Worm (Caenorhabditis elegans): ENCODE measurements around the gene B0252.3.

B0252.3 gene

DNA sequence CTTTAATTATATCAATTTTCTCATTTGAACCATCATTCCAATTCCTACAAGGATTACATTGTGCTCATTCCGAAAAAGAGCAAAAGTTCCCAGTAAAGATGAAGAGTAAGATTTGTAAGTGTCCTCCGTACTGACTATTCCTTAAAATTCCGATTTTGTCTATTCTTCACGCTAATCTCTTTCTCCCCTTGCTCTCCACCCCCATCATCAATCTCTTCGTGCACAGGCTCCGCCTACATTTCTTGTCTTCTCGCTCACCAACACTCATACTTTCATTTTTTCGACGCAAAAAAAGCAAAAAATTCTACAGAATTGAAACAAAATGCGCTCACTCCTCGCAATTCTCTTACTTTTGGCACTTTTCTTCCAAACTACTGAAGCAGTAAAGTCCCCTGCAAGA lies 8.3 kb upstream of the B0252.3 start, which contains the start of gene B0252.8:
Gene B0252.8 (plus strand): TSS at position 292 of the 400 bp plus-strand sequence.
- TF ChIP-seq nhr-76 (tag; optimal IDR thresholded peaks at IDR 0.05) (no peak), ces-1 (GFP tag; optimal IDR thresholded peaks at IDR 0.05) (peak; percentile 13)

ce11 chrII:6913309-6913708 lies 5.8 kb upstream of the B0252.3 start, which contains the start of gene cyn-10:
TSS of gene cyn-10 (minus strand) at chrII:6913365.
- TF ChIP-seq unc-39 (tag; optimal IDR thresholded peaks at IDR 0.05): no peak
- TF ChIP-seq ham-2 (GFP tag; optimal IDR thresholded peaks at IDR 0.05): no peak
- no peak for TF ChIP-seq unc-120 (tag; optimal IDR thresholded peaks at IDR 0.05; ENCODE audit: poor library complexity, severe bottlenecking)
- TF ChIP-seq lin-13 (tag; optimal IDR thresholded peaks at IDR 0.05): no peak
- no peak for TF ChIP-seq lsy-2 (tag; optimal IDR thresholded peaks at IDR 0.05)
- TF ChIP-seq ceh-43 (GFP tag; optimal IDR thresholded peaks at IDR 0.05): no peak
- no peak for TF ChIP-seq snpc-4 (tag; optimal IDR thresholded peaks at IDR 0.05)
- no peak for TF ChIP-seq ceh-83 (GFP tag; optimal IDR thresholded peaks at IDR 0.05)
- TF ChIP-seq cnd-1 (tag; optimal IDR thresholded peaks at IDR 0.05): peak; percentile 62
- no peak for TF ChIP-seq ztf-11 (tag; optimal IDR thresholded peaks at IDR 0.05)
- no peak for TF ChIP-seq nhr-12 (tag; optimal IDR thresholded peaks at IDR 0.05)
- TF ChIP-seq mep-1 (tag; optimal IDR thresholded peaks at IDR 0.05): peak; percentile 13
- no peak for TF ChIP-seq zip-8 (tag; optimal IDR thresholded peaks at IDR 0.05)
- no peak for TF ChIP-seq nhr-76 (tag; optimal IDR thresholded peaks at IDR 0.05)
- TF ChIP-seq elt-3 (tag; optimal IDR thresholded peaks at IDR 0.05): no peak
- TF ChIP-seq ceh-39 (tag; optimal IDR thresholded peaks at IDR 0.05): no peak
- TF ChIP-seq elt-1 (tag; optimal IDR thresholded peaks at IDR 0.05; ENCODE audit: borderline replicate concordance, insufficient read depth): no peak
- TF ChIP-seq sem-2 (GFP tag; optimal IDR thresholded peaks at IDR 0.05): no peak
- TF ChIP-seq mls-2 (tag; optimal IDR thresholded peaks at IDR 0.05): no peak
- no peak for TF ChIP-seq sptf-1 (tag; optimal IDR thresholded peaks at IDR 0.05)
- TF ChIP-seq lin-32 (GFP tag; optimal IDR thresholded peaks at IDR 0.05): peak; percentile 30
- no peak for TF ChIP-seq unc-62 (GFP tag; optimal IDR thresholded peaks at IDR 0.05)
- no peak for TF ChIP-seq blmp-1 (tag; optimal IDR thresholded peaks at IDR 0.05)
- TF ChIP-seq ces-1 (GFP tag; optimal IDR thresholded peaks at IDR 0.05): peak; percentile 37

DNA sequence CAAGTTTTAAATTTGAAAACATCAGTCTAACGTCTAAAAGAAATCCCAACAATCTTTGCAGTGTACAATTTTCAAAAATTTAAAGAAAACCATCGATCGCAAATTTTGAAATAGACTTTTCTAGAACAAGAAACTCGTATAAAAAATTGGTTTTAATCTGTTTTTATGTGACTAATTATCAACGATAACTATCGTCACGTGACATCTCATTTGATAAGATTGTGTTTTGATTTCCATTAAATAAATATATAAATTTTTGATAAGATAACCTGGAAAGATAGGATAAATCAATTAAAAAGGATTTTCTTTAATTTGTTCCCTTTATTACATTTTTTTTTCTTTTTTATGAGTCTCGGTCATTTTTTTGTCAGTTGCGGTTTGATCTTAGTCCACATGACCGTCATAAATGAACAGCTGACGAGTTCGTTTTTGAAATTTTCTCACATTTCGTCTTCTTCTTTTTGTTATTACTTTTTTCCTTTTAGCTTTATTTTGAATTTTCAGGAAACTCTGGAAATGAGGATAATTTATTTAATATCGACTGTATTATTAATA lies 2.1 kb upstream of the B0252.3 start, which contains the start of gene asm-1:
Gene asm-1 (plus strand): TSS at position 505 of the 555 bp plus-strand sequence.
- no peak for TF ChIP-seq sem-2 (GFP tag; optimal IDR thresholded peaks at IDR 0.05)
- no peak for TF ChIP-seq ceh-39 (tag; optimal IDR thresholded peaks at IDR 0.05)
- no peak for TF ChIP-seq elt-1 (tag; optimal IDR thresholded peaks at IDR 0.05; ENCODE audit: borderline replicate concordance, insufficient read depth)
- no peak for TF ChIP-seq lin-32 (GFP tag; optimal IDR thresholded peaks at IDR 0.05)
- TF ChIP-seq M03D4.4 (tag; optimal IDR thresholded peaks at IDR 0.05): no peak
- TF ChIP-seq pha-4 (tag; optimal IDR thresholded peaks at IDR 0.05): no peak

- TF ChIP-seq cnd-1 (tag; optimal IDR thresholded peaks at IDR 0.05): no peak
- TF ChIP-seq ceh-43 (GFP tag; optimal IDR thresholded peaks at IDR 0.05): no peak
Measured at ce11 chrII:6908689-6909088, 1.1 kb upstream of the B0252.3 start.

DNA sequence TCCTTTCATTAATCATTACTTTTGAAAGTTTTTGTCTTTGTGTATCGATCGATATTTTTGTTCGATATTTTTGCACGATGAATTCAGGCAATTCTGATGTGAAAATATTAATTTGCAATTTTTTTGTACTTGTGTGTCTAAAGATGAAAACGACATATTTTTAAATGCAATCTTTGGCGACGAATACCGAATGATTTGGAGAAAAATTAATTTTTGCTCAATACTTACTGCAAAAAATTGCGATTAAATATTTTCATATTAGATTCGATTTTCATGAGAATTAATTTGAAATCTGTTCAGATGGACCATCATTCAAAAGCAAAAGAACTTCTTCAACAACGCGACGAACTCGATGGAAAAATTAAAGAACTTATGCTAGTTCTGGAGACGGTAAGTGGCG lies 5.8 kb downstream of the B0252.3 start, which contains the start of gene psmd-9:
Gene psmd-9 (plus strand): TSS at position 301 of the 400 bp plus-strand sequence.
- TF ChIP-seq lin-32 (GFP tag; optimal IDR thresholded peaks at IDR 0.05) (no peak), zip-8 (tag; optimal IDR thresholded peaks at IDR 0.05) (no peak), ztf-11 (tag; optimal IDR thresholded peaks at IDR 0.05) (no peak), ces-1 (GFP tag; optimal IDR thresholded peaks at IDR 0.05) (no peak), mls-2 (tag; optimal IDR thresholded peaks at IDR 0.05) (no peak), ham-2 (GFP tag; optimal IDR thresholded peaks at IDR 0.05) (no peak), flh-1 (GFP tag; optimal IDR thresholded peaks at IDR 0.05) (no peak), mep-1 (tag; optimal IDR thresholded peaks at IDR 0.05) (no peak), nhr-2 (tag; optimal IDR thresholded peaks at IDR 0.05) (no peak), ceh-39 (tag; optimal IDR thresholded peaks at IDR 0.05) (no peak), nhr-76 (tag; optimal IDR thresholded peaks at IDR 0.05) (no peak), pha-4 (tag; optimal IDR thresholded peaks at IDR 0.05) (no peak), bed-3 (GFP tag; optimal IDR thresholded peaks at IDR 0.05) (no peak), lin-13 (tag; optimal IDR thresholded peaks at IDR 0.05) (no peak), unc-62 (GFP tag; optimal IDR thresholded peaks at IDR 0.05) (no peak), ceh-83 (GFP tag; optimal IDR thresholded peaks at IDR 0.05) (no peak)

Data from whole organism, mixed stage, embryonic.